Worm (Caenorhabditis elegans) whole organism, early embryonic: ENCODE data around the gene F54H5.5.
"Not testable (repeated sequence)": the region's sequence is repeated elsewhere in the genome, so short reads cannot be mapped to it uniquely, and the experiment has no call there.

Experiments
- B0310.2 ChIP-seq: sonication (generic microtip); optimal IDR thresholded peaks from 2 replicates; lab custom pipeline; 2016; ENCODE audit warnings: mild to moderate bottlenecking, missing genetic modification characterization, missing compliant biosample characterization
- F13C5.2 ChIP-seq: sonication (generic microtip); optimal IDR thresholded peaks from 2 replicates; lab custom pipeline; 2017; ENCODE audit warnings: mild to moderate bottlenecking, missing genetic modification characterization, inconsistent platforms, missing compliant biosample characterization
- aly-1 ChIP-seq: sonication (generic microtip); optimal IDR thresholded peaks from 2 replicates; lab custom pipeline; 2016; ENCODE audit warnings: missing genetic modification characterization, missing compliant biosample characterization
- ama-1 ChIP-seq: fragments of 150-350 bp; optimal IDR thresholded peaks from 2 replicates; lab custom pipeline; 2014
- ceh-13 ChIP-seq: fragments of 200-800 bp; sonication (Bioruptor generic); optimal IDR thresholded peaks from 2 replicates; lab custom pipeline; 2018; ENCODE audit warnings: mild to moderate bottlenecking, missing genetic modification characterization, missing compliant biosample characterization
- ceh-36 ChIP-seq: sonication (generic microtip); optimal IDR thresholded peaks from 2 replicates; lab custom pipeline; 2016; ENCODE audit warnings: missing genetic modification characterization, inconsistent platforms, missing compliant biosample characterization
- ets-7 ChIP-seq: sonication (generic microtip); optimal IDR thresholded peaks from 2 replicates; lab custom pipeline; 2016; ENCODE audit warnings: missing genotype, missing genetic modification characterization, missing compliant biosample characterization
- flt-1 ChIP-seq: fragments of 200-800 bp; sonication (Bioruptor generic); IDR thresholded peaks from 2 replicates; pipeline ENCODE4 v1.3.6; 2022; ENCODE audit warnings: missing genetic modification characterization, missing compliant biosample characterization
- hmbx-1 ChIP-seq: sonication (generic microtip); optimal IDR thresholded peaks from 2 replicates; lab custom pipeline; 2016; ENCODE audit warnings: mild to moderate bottlenecking, missing genetic modification characterization, missing compliant biosample characterization
- hmg-4 ChIP-seq: fragments of 200-800 bp; sonication (Bioruptor generic); optimal IDR thresholded peaks from 2 replicates; lab custom pipeline; 2018; ENCODE audit warnings: mild to moderate bottlenecking, missing genetic modification characterization, missing compliant biosample characterization
- hnd-1 ChIP-seq: sonication (generic microtip); optimal IDR thresholded peaks from 2 replicates; lab custom pipeline; 2016; ENCODE audit warnings: missing genetic modification characterization, missing compliant biosample characterization
- pes-1 ChIP-seq: fragments of 200-800 bp; sonication (Bioruptor generic); IDR thresholded peaks from 2 replicates; pipeline ENCODE4 v1.3.6; 2022; ENCODE audit warnings: missing genetic modification reagents, missing genetic modification characterization, missing compliant biosample characterization
- scrt-1 ChIP-seq: fragments of 200-800 bp; sonication (Bioruptor generic); IDR thresholded peaks from 2 replicates; pipeline ENCODE4 v1.3.6; 2022; ENCODE audit warnings: missing genetic modification characterization, missing compliant biosample characterization
- sea-1 ChIP-seq: fragments of 200-800 bp; sonication (Bioruptor generic); conservative IDR thresholded peaks from 2 replicates; pipeline ENCODE4 v1.3.6; 2022; ENCODE audit warnings: missing genetic modification characterization, missing compliant biosample characterization
- tbx-11 ChIP-seq: fragments of 200-800 bp; sonication (Bioruptor generic); IDR thresholded peaks from 2 replicates; pipeline ENCODE4 v1.3.6; 2022; ENCODE audit warnings: missing genetic modification characterization, missing compliant biosample characterization
- tbx-37 ChIP-seq: fragments of 200-800 bp; sonication (Bioruptor generic); conservative IDR thresholded peaks from 2 replicates; pipeline ENCODE4 v1.3.6; 2022; ENCODE audit warnings: missing genetic modification reagents, missing genetic modification characterization, missing compliant biosample characterization
- tra-4 ChIP-seq: sonication (generic microtip); optimal IDR thresholded peaks from 2 replicates; lab custom pipeline; 2017; ENCODE audit warnings: missing genetic modification characterization, missing compliant biosample characterization

F54H5.5 gene

DNA sequence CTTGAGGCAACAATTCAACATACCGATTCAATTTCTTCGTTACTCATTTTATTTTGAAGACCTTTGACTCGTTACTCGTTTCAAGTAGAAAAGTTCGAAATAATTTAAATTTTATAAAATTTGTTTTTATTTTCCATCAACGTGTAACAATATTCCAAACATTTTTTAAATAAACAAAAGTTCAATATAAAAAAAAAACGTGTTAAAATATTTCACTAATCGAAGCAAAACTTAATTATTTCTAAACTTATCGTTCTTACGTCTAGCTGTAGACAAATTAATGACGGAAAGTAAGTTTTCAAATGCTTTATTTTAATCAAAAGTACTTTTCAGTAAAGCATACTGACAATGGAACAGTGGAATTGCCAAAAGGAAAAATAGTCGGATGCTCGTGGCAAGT, at the start of gene F54H5.5, which contains the start of gene F54H5.2:
TSS of gene F54H5.5 (minus strand) at position 101 of the 400 bp plus-strand sequence.
TSS of gene F54H5.2 (plus strand) at position 303 of the 400 bp plus-strand sequence.
- not testable (repeated sequence) for TF ChIP-seq pes-1 (GFP tag; lab: Robert Waterston, UW); hmbx-1; ceh-13 (GFP tag; lab: Kevin White, UChicago)

DNA sequence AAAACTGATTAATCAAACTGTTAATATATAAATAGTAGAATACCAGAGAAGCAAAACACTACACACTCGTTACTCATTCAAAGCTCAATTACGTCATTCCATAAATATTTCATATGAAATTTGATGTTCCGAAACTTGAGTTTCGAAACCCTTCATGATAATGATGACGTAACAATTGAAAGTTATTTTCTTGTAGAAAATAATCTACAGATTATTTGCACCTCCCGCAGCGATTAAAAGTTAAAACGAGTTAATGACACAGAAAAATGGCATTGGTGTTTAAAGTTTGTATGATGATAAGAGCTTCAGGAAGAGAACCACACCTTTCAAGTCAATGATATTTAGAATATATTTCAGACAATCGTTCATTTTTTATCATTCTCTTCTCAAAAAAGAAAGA, 46.8 kb upstream of the F54H5.5 start, which contains the start of gene H43E16.1:
TSS of gene H43E16.1 (plus strand) at position 375 of the 400 bp plus-strand sequence.
- TF ChIP-seq B0310.2 (tag; lab: Kevin White, UChicago) (no peak), sea-1 (GFP tag; lab: Robert Waterston, UW) (no peak), hnd-1 (tag; lab: Kevin White, UChicago) (no peak), scrt-1 (no peak), tbx-37 (no peak), hmbx-1 (no peak), flt-1 (GFP tag; lab: Robert Waterston, UW) (no peak), F13C5.2 (tag; lab: Kevin White, UChicago) (no peak), ets-7 (tag; lab: Kevin White, UChicago) (no peak), ceh-13 (GFP tag; lab: Kevin White, UChicago) (no peak), aly-1 (tag; lab: Kevin White, UChicago) (no peak), hmg-4 (no peak), ceh-36 (tag; lab: Kevin White, UChicago) (no peak), ama-1 (no peak), tbx-11 (no peak)

- no peak for TF ChIP-seq hmbx-1
Observed at ce11 chrII:6668496-6668895, 41.4 kb upstream of the F54H5.5 start.

DNA sequence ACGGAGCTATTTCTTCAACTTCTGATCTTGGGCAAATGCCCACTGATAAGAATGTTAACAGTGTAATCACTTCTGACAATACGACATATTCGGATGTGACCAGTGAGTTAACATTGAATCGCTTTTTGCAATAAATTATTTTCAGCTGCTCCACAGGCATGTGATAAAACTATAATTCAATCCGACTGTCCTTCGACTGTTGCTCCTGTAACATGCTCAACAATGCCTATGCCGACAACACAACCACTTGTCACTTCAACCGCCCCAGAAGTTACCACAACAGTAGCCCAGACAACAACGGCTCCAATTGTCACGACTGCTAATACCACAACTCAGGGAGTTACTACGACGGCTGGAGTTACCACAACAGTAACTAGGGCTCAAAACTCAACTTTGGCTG, 40.5 kb upstream of the F54H5.5 start:
- no peak for TF ChIP-seq hnd-1 (tag; lab: Kevin White, UChicago)
- no peak for TF ChIP-seq B0310.2 (tag; lab: Kevin White, UChicago)

ce11 chrII:6666598-6666997, 39.5 kb upstream of the F54H5.5 start, which contains the start of gene T19D12.1:
Gene T19D12.1, plus strand, starts transcription at chrII:6666898.
- TF ChIP-seq tra-4 (tag; lab: Kevin White, UChicago) (no peak), pes-1 (GFP tag; lab: Robert Waterston, UW) (no peak), B0310.2 (tag; lab: Kevin White, UChicago) (no peak), sea-1 (GFP tag; lab: Robert Waterston, UW) (no peak), ets-7 (tag; lab: Kevin White, UChicago) (no peak), hnd-1 (tag; lab: Kevin White, UChicago) (no peak), hmbx-1 (no peak), tbx-37 (no peak), ceh-13 (GFP tag; lab: Kevin White, UChicago) (no peak), tbx-11 (no peak), flt-1 (GFP tag; lab: Robert Waterston, UW) (no peak), F13C5.2 (tag; lab: Kevin White, UChicago) (no peak), hmg-4 (no peak), ceh-36 (tag; lab: Kevin White, UChicago) (no peak), aly-1 (tag; lab: Kevin White, UChicago) (no peak), ama-1 (no peak), scrt-1 (no peak)

DNA sequence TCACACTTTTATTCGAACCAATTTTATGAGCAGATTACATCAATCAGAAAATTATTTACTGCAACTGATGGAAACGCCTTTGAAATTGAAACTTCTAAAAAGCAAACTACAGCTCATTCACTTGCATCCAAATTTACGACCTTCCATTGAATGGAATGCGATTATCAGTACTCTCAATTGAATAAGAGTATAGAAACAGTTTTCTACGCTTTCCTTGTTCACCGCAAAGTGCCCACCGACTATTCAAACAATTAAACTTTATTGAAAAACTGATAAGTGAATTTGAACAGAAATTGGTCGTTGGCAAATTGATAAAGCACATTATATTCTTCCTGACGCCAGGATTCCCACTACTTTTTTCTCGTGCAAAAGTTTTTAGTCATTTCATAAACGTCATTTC, 38.8 kb upstream of the F54H5.5 start:
- no peak for TF ChIP-seq F13C5.2 (tag; lab: Kevin White, UChicago)

DNA sequence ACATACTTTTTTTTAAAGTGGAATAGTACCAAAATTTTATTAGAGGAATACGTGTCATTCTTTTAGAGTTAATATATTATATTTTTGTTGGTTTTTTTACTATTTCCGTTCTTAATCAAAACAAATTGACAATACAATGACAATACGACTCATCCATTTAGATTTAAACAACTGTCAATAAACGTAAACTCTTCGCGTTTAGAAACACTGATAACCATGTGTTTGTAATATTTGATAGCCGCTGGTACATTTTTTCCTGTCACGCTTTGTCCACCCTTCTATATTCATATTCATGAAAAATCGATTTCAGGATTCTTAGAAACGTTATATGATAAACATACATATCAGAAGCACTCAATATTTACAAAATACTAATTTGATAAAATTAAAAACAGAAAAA, 36.7 kb upstream of the F54H5.5 start:
- no peak for TF ChIP-seq hnd-1 (tag; lab: Kevin White, UChicago)
- TF ChIP-seq sea-1 (GFP tag; lab: Robert Waterston, UW): no peak
- TF ChIP-seq B0310.2 (tag; lab: Kevin White, UChicago): no peak
- TF ChIP-seq F13C5.2 (tag; lab: Kevin White, UChicago): no peak
- no peak for TF ChIP-seq scrt-1
- TF ChIP-seq ama-1: no peak
- no peak for TF ChIP-seq ceh-13 (GFP tag; lab: Kevin White, UChicago)
- TF ChIP-seq pes-1 (GFP tag; lab: Robert Waterston, UW): no peak

DNA sequence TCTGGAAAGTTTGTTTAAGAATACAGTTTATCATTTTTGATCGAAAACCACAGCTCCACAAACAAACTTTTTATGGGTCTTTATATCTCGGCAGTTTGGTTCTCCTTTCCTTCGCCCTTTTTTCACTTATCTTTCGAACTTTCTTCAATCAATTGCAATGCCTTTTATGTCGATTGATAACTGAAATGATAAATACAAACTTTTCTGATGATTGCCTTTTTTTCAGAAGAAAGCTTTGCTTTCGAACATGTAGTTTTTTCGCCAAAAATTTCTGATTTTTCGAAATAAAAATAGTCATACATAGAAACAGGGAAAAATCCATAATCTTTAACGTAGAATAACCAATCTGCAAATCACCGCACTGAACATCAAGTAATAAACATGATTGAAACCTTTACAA, 34.1 kb upstream of the F54H5.5 start, which contains the start of gene T19D12.2:
TSS of gene T19D12.2 (plus strand) at position 125 of the 400 bp plus-strand sequence.
- TF ChIP-seq ets-7 (tag; lab: Kevin White, UChicago) (no peak), B0310.2 (tag; lab: Kevin White, UChicago) (no peak), pes-1 (GFP tag; lab: Robert Waterston, UW) (no peak), flt-1 (GFP tag; lab: Robert Waterston, UW) (no peak), scrt-1 (no peak)

ce11 chrII:6658766-6659165, 31.7 kb upstream of the F54H5.5 start, which contains the start of gene T19D12.10:
Gene T19D12.10, minus strand, starts transcription at chrII:6658866.
- no peak for TF ChIP-seq hmg-4
- TF ChIP-seq tbx-11: no peak
- no peak for TF ChIP-seq pes-1 (GFP tag; lab: Robert Waterston, UW)
- no peak for TF ChIP-seq F13C5.2 (tag; lab: Kevin White, UChicago)
- TF ChIP-seq B0310.2 (tag; lab: Kevin White, UChicago): no peak
- TF ChIP-seq hnd-1 (tag; lab: Kevin White, UChicago): no peak
- TF ChIP-seq tra-4 (tag; lab: Kevin White, UChicago): no peak
- no peak for TF ChIP-seq tbx-37
- no peak for TF ChIP-seq ets-7 (tag; lab: Kevin White, UChicago)
- no peak for TF ChIP-seq ceh-13 (GFP tag; lab: Kevin White, UChicago)
